Fruit fly (Drosophila melanogaster): Measurements from ENCODE around the gene yem.

DNA sequence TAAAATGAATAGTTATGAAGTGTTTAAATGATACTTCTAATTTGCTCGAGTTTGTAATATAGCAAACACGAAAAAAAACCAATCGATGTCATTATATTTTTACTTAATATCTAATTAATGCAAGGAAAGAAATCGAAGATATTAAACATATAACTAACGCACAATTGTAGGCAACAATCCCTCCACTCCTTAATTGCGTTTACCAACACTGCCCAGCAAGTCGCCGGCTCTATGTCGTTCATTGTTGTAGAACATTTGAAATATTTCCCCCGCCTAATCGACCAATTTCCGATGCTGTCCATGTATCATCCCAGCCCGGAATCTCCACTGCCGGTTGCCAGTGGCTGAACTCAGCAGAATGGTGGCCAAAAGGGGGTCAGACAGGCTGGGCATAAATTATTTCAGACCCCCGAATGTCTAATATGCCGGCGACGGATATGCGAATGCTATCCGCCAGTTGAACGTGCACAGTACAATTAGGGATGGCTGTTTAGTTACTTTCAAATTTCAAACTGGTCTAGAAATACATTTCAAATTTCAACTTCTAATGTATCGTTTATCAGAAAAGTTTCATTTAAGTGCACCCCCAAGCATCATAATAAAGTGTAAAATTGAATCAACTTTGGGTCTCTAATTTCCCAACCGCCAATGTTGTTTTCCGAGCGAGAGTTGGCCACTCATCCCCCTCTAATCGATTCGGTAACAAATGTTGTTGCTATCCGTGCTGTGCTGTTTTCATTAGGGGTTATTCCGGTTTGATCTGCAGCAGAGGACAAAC is 54.1 kb downstream of the yem start:
- TF ChIP-seq psq (optimal IDR thresholded peaks at IDR 0.05) (no peak), ttk (optimal IDR thresholded peaks at IDR 0.05) (no peak), h (optimal IDR thresholded peaks at IDR 0.05) (no peak), Myc (optimal IDR thresholded peaks at IDR 0.05) (no peak)

Measured in Kc167 (cell line).